Worm (Caenorhabditis elegans) whole organism, young adult: ENCODE results near the gene sph-1.

Experiments used
- B0336.3 ChIP-seq: fragments of 200-800 bp; sonication (Bioruptor generic); IDR thresholded peaks from 2 replicates; pipeline ENCODE4 v1.3.6; 2022; ENCODE audit warnings: missing genetic modification characterization, missing compliant biosample characterization
- F33H1.4 ChIP-seq: fragments of 200-800 bp; sonication (Bioruptor generic); IDR thresholded peaks from 2 replicates; pipeline ENCODE4 v1.3.6; 2022; ENCODE audit warnings: missing genetic modification reagents, missing genetic modification characterization, missing compliant biosample characterization
- T07F8.4 ChIP-seq: sonication (generic microtip); optimal IDR thresholded peaks from 2 replicates; lab custom pipeline; 2016; ENCODE audit warnings: mild to moderate bottlenecking, missing genetic modification characterization, moderate library complexity, missing compliant biosample characterization
- T26A5.8 ChIP-seq: sonication (generic microtip); optimal IDR thresholded peaks from 2 replicates; lab custom pipeline; 2016; ENCODE audit warnings: missing genetic modification characterization, missing compliant biosample characterization
- ceh-27 ChIP-seq: fragments of 200-800 bp; sonication (Bioruptor generic); optimal IDR thresholded peaks from 2 replicates; lab custom pipeline; 2018; ENCODE audit warnings: mild to moderate bottlenecking, missing genetic modification characterization, moderate library complexity, missing compliant biosample characterization

ce11 chrIV:8152688-8153087, 19.3 kb upstream of the sph-1 start:
- no peak for TF ChIP-seq T07F8.4
- TF ChIP-seq T26A5.8: no peak
- no peak for TF ChIP-seq B0336.3 (GFP tag; lab: Robert Waterston, UW)
- no peak for TF ChIP-seq ceh-27
- no peak for TF ChIP-seq F33H1.4 (GFP tag; lab: Robert Waterston, UW)
